Worm (Caenorhabditis elegans) whole organism, mixed stage, embryonic: Measurements from ENCODE around the gene phf-15.
A peak's percentile ranks its signal among the peaks of the same experiment; 100 is the strongest.

Experiments
- M03D4.4 ChIP-seq: sonication (generic microtip); optimal IDR thresholded peaks from 2 replicates; lab custom pipeline; 2017; ENCODE audit warnings: mild to moderate bottlenecking, missing genetic modification characterization, missing compliant biosample characterization
- bed-3 ChIP-seq: fragments of 200-800 bp; sonication (Bioruptor generic); optimal IDR thresholded peaks from 3 replicates; lab custom pipeline; 2018; ENCODE audit warnings: mild to moderate bottlenecking, missing genetic modification characterization, moderate library complexity, missing compliant biosample characterization
- blmp-1 ChIP-seq: fragments of 150-350 bp; optimal IDR thresholded peaks from 2 replicates; lab custom pipeline; 2014; ENCODE audit warnings: missing biosample characterization, missing genetic modification characterization
- ceh-39 ChIP-seq: fragments of 150-350 bp; optimal IDR thresholded peaks from 2 replicates; lab custom pipeline; 2014; ENCODE audit warnings: missing biosample characterization, missing genetic modification characterization
- ceh-43 ChIP-seq: fragments of 200-800 bp; sonication (Bioruptor generic); optimal IDR thresholded peaks from 2 replicates; lab custom pipeline; 2018; ENCODE audit warnings: mild to moderate bottlenecking, missing genetic modification characterization, moderate library complexity, missing compliant biosample characterization
- ceh-83 ChIP-seq: fragments of 200-800 bp; sonication (Bioruptor generic); optimal IDR thresholded peaks from 2 replicates; lab custom pipeline; 2018; ENCODE audit warnings: mild to moderate bottlenecking, missing genetic modification characterization, missing compliant biosample characterization
- ces-1 ChIP-seq: fragments of 150-350 bp; optimal IDR thresholded peaks from 2 replicates; lab custom pipeline; 2014; ENCODE audit warnings: missing biosample characterization, missing genetic modification reagents, missing genetic modification characterization
- cnd-1 ChIP-seq: fragments of 200-800 bp; sonication (Bioruptor generic); optimal IDR thresholded peaks from 2 replicates; lab custom pipeline; 2018; ENCODE audit warnings: mild to moderate bottlenecking, missing genetic modification characterization, missing compliant biosample characterization
- drap-1 ChIP-seq: fragments of 200-800 bp; sonication (Bioruptor generic); optimal IDR thresholded peaks from 3 replicates; lab custom pipeline; 2018; ENCODE audit warnings: mild to moderate bottlenecking, missing genetic modification characterization, missing compliant biosample characterization
- elt-1 ChIP-seq: sonication (generic microtip); optimal IDR thresholded peaks from 2 replicates; lab custom pipeline; 2017; ENCODE audit warnings: missing genetic modification characterization, mild to moderate bottlenecking, missing compliant biosample characterization, antibody characterized with exemption, moderate library complexity, borderline replicate concordance; ENCODE audit not compliant: insufficient read depth
- elt-3 ChIP-seq: fragments of 150-350 bp; optimal IDR thresholded peaks from 2 replicates; lab custom pipeline; 2014; ENCODE audit warnings: missing biosample characterization, missing genetic modification characterization
- flh-1 ChIP-seq: fragments of 200-800 bp; sonication (Bioruptor generic); optimal IDR thresholded peaks from 2 replicates; lab custom pipeline; 2018; ENCODE audit warnings: mild to moderate bottlenecking, missing genetic modification characterization, moderate library complexity, missing compliant biosample characterization
- ham-2 ChIP-seq: fragments of 200-800 bp; sonication (Bioruptor generic); optimal IDR thresholded peaks from 2 replicates; lab custom pipeline; 2018; ENCODE audit warnings: mild to moderate bottlenecking, missing genetic modification characterization, missing compliant biosample characterization
- hlh-1 ChIP-seq: fragments of 150-350 bp; optimal IDR thresholded peaks from 2 replicates; lab custom pipeline; 2014; ENCODE audit warnings: missing biosample characterization, missing genetic modification reagents, missing genetic modification characterization
- lin-13 ChIP-seq: fragments of 150-350 bp; optimal IDR thresholded peaks from 2 replicates; lab custom pipeline; 2014; ENCODE audit warnings: missing biosample characterization, missing genetic modification characterization
- lin-32 ChIP-seq: fragments of 200-800 bp; sonication (Bioruptor generic); optimal IDR thresholded peaks from 2 replicates; lab custom pipeline; 2018; ENCODE audit warnings: mild to moderate bottlenecking, missing genetic modification characterization, missing compliant biosample characterization
- lsy-2 ChIP-seq: fragments of 150-350 bp; optimal IDR thresholded peaks from 2 replicates; lab custom pipeline; 2014; ENCODE audit warnings: missing biosample characterization, missing genetic modification characterization
- mab-5 ChIP-seq: fragments of 150-350 bp; optimal IDR thresholded peaks from 2 replicates; lab custom pipeline; 2014; ENCODE audit warnings: missing biosample characterization, missing genetic modification characterization
- mep-1 ChIP-seq: fragments of 150-350 bp; optimal IDR thresholded peaks from 2 replicates; lab custom pipeline; 2017; ENCODE audit warnings: missing biosample characterization, missing genetic modification reagents, missing genetic modification characterization, inconsistent platforms
- mls-2 ChIP-seq: sonication (generic microtip); optimal IDR thresholded peaks from 2 replicates; lab custom pipeline; 2016; ENCODE audit warnings: mild to moderate bottlenecking, missing genetic modification characterization, moderate library complexity, missing compliant biosample characterization
- nhr-12 ChIP-seq: fragments of 150-350 bp; optimal IDR thresholded peaks from 2 replicates; lab custom pipeline; 2014; ENCODE audit warnings: missing biosample characterization, missing genetic modification characterization
- nhr-2 ChIP-seq: fragments of 150-350 bp; optimal IDR thresholded peaks from 2 replicates; lab custom pipeline; 2014; ENCODE audit warnings: missing biosample characterization, missing genetic modification characterization
- nhr-237 ChIP-seq: fragments of 150-350 bp; optimal IDR thresholded peaks from 2 replicates; lab custom pipeline; 2014; ENCODE audit warnings: missing biosample characterization, missing genetic modification characterization
- nhr-28 ChIP-seq: fragments of 150-350 bp; optimal IDR thresholded peaks from 2 replicates; lab custom pipeline; 2014; ENCODE audit warnings: missing biosample characterization, missing genetic modification characterization
- nhr-76 ChIP-seq: sonication (generic microtip); optimal IDR thresholded peaks from 2 replicates; lab custom pipeline; 2017; ENCODE audit warnings: missing biosample characterization, missing genetic modification characterization
- pha-4 ChIP-seq: fragments of 150-350 bp; optimal IDR thresholded peaks from 2 replicates; lab custom pipeline; 2018; ENCODE audit warnings: missing biosample characterization, missing genetic modification reagents, missing genetic modification characterization
- snpc-4 ChIP-seq: fragments of 150-350 bp; optimal IDR thresholded peaks from 2 replicates; lab custom pipeline; 2014; ENCODE audit warnings: missing biosample characterization, missing genetic modification characterization
- tbx-8 ChIP-seq: fragments of 200-800 bp; sonication (Bioruptor generic); optimal IDR thresholded peaks from 2 replicates; lab custom pipeline; 2018; ENCODE audit warnings: mild to moderate bottlenecking, missing genetic modification characterization, moderate library complexity, missing compliant biosample characterization
- unc-120 ChIP-seq: sonication (generic microtip); optimal IDR thresholded peaks from 2 replicates; lab custom pipeline; 2017; ENCODE audit warnings: missing genetic modification characterization, missing compliant biosample characterization; ENCODE audit not compliant: poor library complexity, severe bottlenecking
- unc-39 ChIP-seq: fragments of 150-350 bp; optimal IDR thresholded peaks from 2 replicates; lab custom pipeline; 2014; ENCODE audit warnings: missing biosample characterization, missing genetic modification characterization
- unc-62 ChIP-seq: fragments of 150-350 bp; optimal IDR thresholded peaks from 2 replicates; lab custom pipeline; 2014; ENCODE audit warnings: missing biosample characterization, missing genetic modification reagents, missing genetic modification characterization
- zip-8 ChIP-seq: fragments of 150-350 bp; optimal IDR thresholded peaks from 2 replicates; lab custom pipeline; 2014; ENCODE audit warnings: missing biosample characterization, missing genetic modification characterization
- ztf-11 ChIP-seq: fragments of 150-350 bp; optimal IDR thresholded peaks from 2 replicates; lab custom pipeline; 2014; ENCODE audit warnings: missing biosample characterization, missing genetic modification characterization

phf-15 gene

DNA sequence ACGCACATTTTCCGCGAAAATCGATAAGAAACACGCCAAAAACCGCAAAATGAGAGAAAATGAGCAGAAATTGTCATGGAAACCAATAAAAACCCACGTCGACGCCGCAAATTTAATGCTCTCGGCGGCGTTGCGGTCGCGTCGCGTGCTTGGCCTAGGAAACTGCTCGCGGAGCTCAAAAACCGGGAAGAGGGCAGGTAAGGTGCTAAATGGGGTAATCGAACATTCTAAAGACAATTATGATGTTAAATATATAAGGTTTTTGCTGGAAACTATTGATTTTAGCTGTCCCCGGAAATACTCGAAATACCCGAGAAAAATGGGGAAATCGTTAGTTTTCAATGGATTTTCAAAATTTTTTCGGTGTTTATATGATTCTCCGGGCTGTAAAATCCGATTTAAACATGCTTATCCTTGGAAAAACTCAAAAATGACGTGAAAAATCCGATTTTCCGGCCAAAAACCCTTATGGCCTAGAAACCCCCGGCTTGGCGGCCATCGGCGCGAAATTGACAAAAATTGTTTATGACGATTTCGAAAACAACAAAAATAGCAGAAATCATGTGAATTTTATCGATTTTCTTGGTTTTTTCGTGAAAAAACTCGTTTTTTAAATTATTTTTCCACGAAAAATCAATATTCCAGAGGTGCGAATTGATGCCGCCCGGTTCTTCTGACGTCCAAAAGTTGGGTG lies at the start of gene phf-15:
Gene phf-15, plus strand, starts transcription at position 537 of the 694 bp plus-strand sequence.
- TF ChIP-seq mep-1 (tag; lab: Kevin White, UChicago), result no peak
- TF ChIP-seq lin-13 (tag; lab: Kevin White, UChicago), result peak; percentile 20
- peak; percentile 73 for TF ChIP-seq tbx-8 (GFP tag; lab: Kevin White, UChicago)
- no peak for TF ChIP-seq nhr-237 (tag; lab: Kevin White, UChicago)
- peak; percentile 26 for TF ChIP-seq ces-1 (GFP tag; lab: Kevin White, UChicago)
- TF ChIP-seq lin-32 (GFP tag; lab: Kevin White, UChicago), result no peak
- no peak for TF ChIP-seq mls-2 (tag; lab: Kevin White, UChicago)
- TF ChIP-seq lsy-2 (tag; lab: Kevin White, UChicago), result no peak
- TF ChIP-seq drap-1 (GFP tag; lab: Kevin White, UChicago), result no peak
- TF ChIP-seq hlh-1 (tag; lab: Kevin White, UChicago), result no peak
- TF ChIP-seq M03D4.4 (tag; lab: Kevin White, UChicago), result peak; percentile 5
- TF ChIP-seq unc-62 (GFP tag; lab: Kevin White, UChicago), result no peak
- TF ChIP-seq nhr-28 (tag; lab: Kevin White, UChicago), result no peak
- no peak for TF ChIP-seq unc-120 (tag; lab: Kevin White, UChicago)
- TF ChIP-seq bed-3 (GFP tag; lab: Kevin White, UChicago), result no peak

DNA sequence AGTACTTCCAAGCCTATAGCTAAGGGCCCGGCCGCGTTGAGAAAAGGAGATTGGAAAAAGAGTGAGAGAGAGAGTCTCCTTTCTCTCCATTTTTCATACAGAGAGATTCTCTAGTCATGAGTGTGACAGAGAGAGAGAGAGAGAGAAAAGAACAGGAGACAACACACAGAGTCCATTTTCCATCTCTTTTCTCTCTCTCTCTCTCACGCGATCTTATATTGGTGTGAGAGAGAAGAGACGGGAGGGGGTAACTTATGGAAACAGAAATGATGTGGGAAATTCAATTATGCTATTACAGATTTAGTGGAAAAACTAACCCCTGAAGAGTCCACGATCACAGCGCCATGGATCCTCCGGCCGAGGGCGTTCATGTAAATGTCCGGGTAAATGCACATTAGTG lies 49.5 kb upstream of the phf-15 start:
- TF ChIP-seq ceh-43 (GFP tag; lab: Kevin White, UChicago) (no peak), nhr-2 (no peak), tbx-8 (GFP tag; lab: Kevin White, UChicago) (no peak), mab-5 (tag; lab: Kevin White, UChicago) (no peak), pha-4 (tag; lab: Kevin White, UChicago) (no peak), hlh-1 (tag; lab: Kevin White, UChicago) (no peak), mls-2 (tag; lab: Kevin White, UChicago) (peak; percentile 2), elt-1 (tag; lab: Kevin White, UChicago) (no peak), drap-1 (GFP tag; lab: Kevin White, UChicago) (no peak), flh-1 (GFP tag; lab: Kevin White, UChicago) (no peak), snpc-4 (no peak), nhr-28 (tag; lab: Kevin White, UChicago) (no peak), unc-120 (tag; lab: Kevin White, UChicago) (peak; percentile 37), blmp-1 (no peak), elt-3 (tag; lab: Kevin White, UChicago) (no peak), lsy-2 (tag; lab: Kevin White, UChicago) (no peak), mep-1 (tag; lab: Kevin White, UChicago) (no peak), ces-1 (GFP tag; lab: Kevin White, UChicago) (peak; percentile 89), zip-8 (no peak), lin-32 (GFP tag; lab: Kevin White, UChicago) (no peak), ceh-39 (tag; lab: Kevin White, UChicago) (no peak), nhr-12 (tag; lab: Kevin White, UChicago) (no peak), nhr-76 (tag; lab: Kevin White, UChicago) (no peak), unc-62 (GFP tag; lab: Kevin White, UChicago) (peak; percentile 65), ham-2 (GFP tag; lab: Kevin White, UChicago) (no peak), nhr-237 (tag; lab: Kevin White, UChicago) (no peak), unc-39 (no peak), cnd-1 (tag; lab: Kevin White, UChicago) (no peak)

DNA sequence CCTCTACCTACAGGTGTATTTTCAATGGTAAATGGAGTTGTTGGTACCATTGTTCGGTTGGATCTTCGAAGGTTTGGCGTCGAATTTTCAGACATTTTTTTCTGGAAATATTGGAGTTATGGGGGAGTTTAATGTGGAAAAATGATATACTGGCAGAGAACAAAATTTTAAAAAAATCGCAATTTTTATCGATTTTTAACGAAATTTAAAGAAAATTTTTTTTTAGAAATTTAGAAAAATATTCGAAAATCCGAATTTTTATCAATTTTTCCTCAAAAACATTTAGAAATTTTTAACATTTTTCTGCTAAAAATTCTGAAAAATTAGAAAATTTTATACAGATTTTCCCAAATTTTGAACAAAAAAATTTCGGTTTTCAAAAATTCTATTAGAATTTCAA lies 44.0 kb upstream of the phf-15 start, which contains the start of gene Y53G8AM.8:
Gene Y53G8AM.8, minus strand, starts transcription at position 101 of the 400 bp plus-strand sequence.
- TF ChIP-seq ceh-39 (tag; lab: Kevin White, UChicago), result no peak
- no peak for TF ChIP-seq snpc-4
- no peak for TF ChIP-seq ham-2 (GFP tag; lab: Kevin White, UChicago)
- TF ChIP-seq ztf-11 (tag; lab: Kevin White, UChicago), result no peak
- TF ChIP-seq ceh-83 (GFP tag; lab: Kevin White, UChicago), result no peak
